Worm (Caenorhabditis elegans): Measurements from ENCODE around the gene F56D6.9.

Gene F56D6.9

ce11 chrIV:3914462-3914861 lies 22.3 kb downstream of the F56D6.9 start, which contains the start of gene F56D6.19 (continued):
- TF ChIP-seq Y95B8A.8 (GFP tag; IDR thresholded peaks at IDR 0.05): no peak
- TF ChIP-seq ceh-27 (GFP tag; optimal IDR thresholded peaks at IDR 0.05): no peak
- TF ChIP-seq F37B4.10 (GFP tag; IDR thresholded peaks at IDR 0.05): no peak

- TF ChIP-seq ceh-100 (GFP tag; IDR thresholded peaks at IDR 0.05): no peak
- TF ChIP-seq atf-7 (tag; optimal IDR thresholded peaks at IDR 0.05): no peak
- no peak for TF ChIP-seq lin-54 (GFP tag; optimal IDR thresholded peaks at IDR 0.05)
- no peak for TF ChIP-seq C06A6.2 (GFP tag; conservative IDR thresholded peaks at IDR 0.05)
- no peak for TF ChIP-seq bed-1 (GFP tag; IDR thresholded peaks at IDR 0.05)
- TF ChIP-seq Y56A3A.18 (GFP tag; IDR thresholded peaks at IDR 0.05): no peak
- TF ChIP-seq egl-18 (GFP tag; IDR thresholded peaks at IDR 0.05): no peak
- TF ChIP-seq ceh-40 (GFP tag; IDR thresholded peaks at IDR 0.05): no peak
- TF ChIP-seq attf-3 (GFP tag; conservative IDR thresholded peaks at IDR 0.05): no peak
- TF ChIP-seq F37B4.10 (GFP tag; IDR thresholded peaks at IDR 0.05): no peak
- TF ChIP-seq lag-1 (GFP tag; IDR thresholded peaks at IDR 0.05): no peak
These were observed 23.2 kb downstream of the F56D6.9 start, which contains the start of gene srz-20 for ce11 chrIV:3915296-3915695. srz-20 (plus strand) TSS chrIV:3915596.

ce11 chrIV:3917405-3917804 lies 25.3 kb downstream of the F56D6.9 start, which contains the start of gene F56D6.14:
F56D6.14 (plus strand) TSS chrIV:3917705.
- no peak for TF ChIP-seq nfyb-1 (GFP tag; IDR thresholded peaks at IDR 0.05)
- no peak for TF ChIP-seq ceh-79 (tag; optimal IDR thresholded peaks at IDR 0.05)
- no peak for TF ChIP-seq ztf-6 (GFP tag; IDR thresholded peaks at IDR 0.05)
- TF ChIP-seq lin-26 (GFP tag; IDR thresholded peaks at IDR 0.05): no peak
- TF ChIP-seq chd-7 (tag; optimal IDR thresholded peaks at IDR 0.05): no peak
- no peak for TF ChIP-seq aptf-3 (GFP tag; IDR thresholded peaks at IDR 0.05)
- no peak for TF ChIP-seq him-1 (tag; optimal IDR thresholded peaks at IDR 0.05)
- no peak for TF ChIP-seq F55B11.4 (tag; optimal IDR thresholded peaks at IDR 0.05; ENCODE audit: borderline replicate concordance, insufficient read depth)
- no peak for TF ChIP-seq unc-62 (GFP tag; optimal IDR thresholded peaks at IDR 0.05)
- TF ChIP-seq hlh-26 (GFP tag; conservative IDR thresholded peaks at IDR 0.05): no peak
- TF ChIP-seq dpl-1 (GFP tag; optimal IDR thresholded peaks at IDR 0.05): no peak
- TF ChIP-seq lin-40 (tag; optimal IDR thresholded peaks at IDR 0.05): no peak
- TF ChIP-seq Y56A3A.18 (GFP tag; IDR thresholded peaks at IDR 0.05): no peak
- TF ChIP-seq lsl-1 (GFP tag; optimal IDR thresholded peaks at IDR 0.05): no peak
- TF ChIP-seq mes-4 (tag; optimal IDR thresholded peaks at IDR 0.05): no peak
- TF ChIP-seq D2030.7 (GFP tag; IDR thresholded peaks at IDR 0.05): no peak
- TF ChIP-seq bed-1 (GFP tag; IDR thresholded peaks at IDR 0.05): no peak

- TF ChIP-seq Y95B8A.8 (GFP tag; IDR thresholded peaks at IDR 0.05): no peak
- no peak for TF ChIP-seq madf-3 (GFP tag; IDR thresholded peaks at IDR 0.05)
- TF ChIP-seq somi-1 (GFP tag; optimal IDR thresholded peaks at IDR 0.05): no peak
- no peak for TF ChIP-seq B0261.1 (tag; optimal IDR thresholded peaks at IDR 0.05)
- TF ChIP-seq bed-1 (GFP tag; IDR thresholded peaks at IDR 0.05): no peak
- no peak for TF ChIP-seq egl-18 (GFP tag; IDR thresholded peaks at IDR 0.05)
- no peak for TF ChIP-seq F23B12.7 (tag; optimal IDR thresholded peaks at IDR 0.05; ENCODE audit: insufficient read depth)
- TF ChIP-seq mcd-1 (GFP tag; IDR thresholded peaks at IDR 0.05): no peak
- TF ChIP-seq D2030.7 (GFP tag; IDR thresholded peaks at IDR 0.05): no peak
- no peak for TF ChIP-seq lsl-1 (GFP tag; optimal IDR thresholded peaks at IDR 0.05)
- TF ChIP-seq ceh-40 (GFP tag; IDR thresholded peaks at IDR 0.05): no peak
- TF ChIP-seq mel-28 (tag; optimal IDR thresholded peaks at IDR 0.05; ENCODE audit: borderline replicate concordance): no peak
- TF ChIP-seq tbx-9 (tag; optimal IDR thresholded peaks at IDR 0.05; ENCODE audit: borderline replicate concordance): no peak
These were observed 26.0 kb downstream of the F56D6.9 start, which contains the start of gene F56D6.23 for ce11 chrIV:3918160-3918559. F56D6.23 (plus strand) TSS chrIV:3918460.

Data from whole organism, young adult.